Fruit fly (Drosophila melanogaster) whole organism, adult: ENCODE results near the gene HINT1.

Source experiments
- CG11617 ChIP-seq: fragments of 200-800 bp; sonication (Bioruptor generic); optimal IDR thresholded peaks from 2 replicates; lab custom pipeline; 2017; ENCODE audit warnings: mild to moderate bottlenecking, missing biosample characterization, missing genetic modification reagents, missing genetic modification characterization
- CG12768 ChIP-seq: fragments of 200-800 bp; sonication (Bioruptor generic); optimal IDR thresholded peaks from 2 replicates; lab custom pipeline; 2017; ENCODE audit warnings: missing biosample characterization, missing genetic modification characterization, mild to moderate bottlenecking, moderate library complexity, missing genetic modification reagents
- CG14711 ChIP-seq: fragments of 200-800 bp; sonication (Bioruptor generic); optimal IDR thresholded peaks from 2 replicates; lab custom pipeline; 2018; ENCODE audit warnings: missing biosample characterization, mild to moderate bottlenecking, missing genetic modification characterization, moderate library complexity
- CG1620 ChIP-seq: fragments of 200-800 bp; sonication (Bioruptor generic); optimal IDR thresholded peaks from 2 replicates; lab custom pipeline; 2016; ENCODE audit warnings: missing biosample characterization, missing genetic modification characterization
- CG33017 ChIP-seq: fragments of 200-800 bp; sonication (Bioruptor generic); optimal IDR thresholded peaks from 2 replicates; lab custom pipeline; 2018; ENCODE audit warnings: missing biosample characterization, mild to moderate bottlenecking, missing genetic modification characterization, moderate library complexity
- CG5204 ChIP-seq: fragments of 200-800 bp; sonication (Bioruptor generic); optimal IDR thresholded peaks from 2 replicates; lab custom pipeline; 2016; ENCODE audit warnings: missing biosample characterization, missing genetic modification characterization
- CG7045 ChIP-seq: fragments of 200-800 bp; sonication (Bioruptor generic); optimal IDR thresholded peaks from 2 replicates; lab custom pipeline; 2017; ENCODE audit warnings: missing biosample characterization, mild to moderate bottlenecking, missing genetic modification characterization
- CG7101 ChIP-seq: fragments of 200-800 bp; sonication (Bioruptor generic); optimal IDR thresholded peaks from 2 replicates; lab custom pipeline; 2018; ENCODE audit warnings: missing biosample characterization, mild to moderate bottlenecking, missing genetic modification characterization, moderate library complexity
- Clk ChIP-seq: fragments of 200-800 bp; sonication (Bioruptor generic); optimal IDR thresholded peaks from 2 replicates; lab custom pipeline; 2017; ENCODE audit warnings: missing biosample characterization, missing genetic modification characterization
- Crg-1 ChIP-seq: fragments of 200-800 bp; sonication (Bioruptor generic); optimal IDR thresholded peaks from 2 replicates; lab custom pipeline; 2016; ENCODE audit warnings: missing biosample characterization, missing genetic modification characterization
- Hr96 ChIP-seq: fragments of 200-800 bp; sonication (Bioruptor generic); optimal IDR thresholded peaks from 2 replicates; lab custom pipeline; 2016; ENCODE audit warnings: missing biosample characterization, missing genetic modification characterization
- Mnt ChIP-seq: fragments of 200-800 bp; sonication (Bioruptor generic); optimal IDR thresholded peaks from 2 replicates; lab custom pipeline; 2016; ENCODE audit warnings: missing biosample characterization, mild to moderate bottlenecking, missing genetic modification characterization
- bab1 ChIP-seq: fragments of 200-800 bp; sonication (Bioruptor generic); optimal IDR thresholded peaks from 3 replicates; lab custom pipeline; 2019; ENCODE audit warnings: missing biosample characterization, mild to moderate bottlenecking, missing genetic modification characterization, moderate library complexity
- cic ChIP-seq: fragments of 200-800 bp; sonication (Bioruptor generic); optimal IDR thresholded peaks from 2 replicates; lab custom pipeline; 2017; ENCODE audit warnings: missing biosample characterization, mild to moderate bottlenecking, missing genetic modification characterization, moderate library complexity
- cnc ChIP-seq, 2 experiments: fragments of >200 bp; optimal IDR thresholded peaks; 2 replicates each; lab custom pipeline; 2017
- kay ChIP-seq: fragments of 200-800 bp; sonication (Bioruptor generic); peaks from one replicate; lab custom pipeline; 2016; ENCODE audit warnings: missing biosample characterization, missing genetic modification characterization, borderline replicate concordance
- ovo ChIP-seq: fragments of 200-800 bp; sonication (Bioruptor generic); optimal IDR thresholded peaks from 2 replicates; lab custom pipeline; 2016; ENCODE audit warnings: missing biosample characterization, missing genetic modification characterization
- pad ChIP-seq: fragments of 200-800 bp; sonication (Bioruptor generic); optimal IDR thresholded peaks from 3 replicates; lab custom pipeline; 2017; ENCODE audit warnings: missing biosample characterization, missing genetic modification characterization, mild to moderate bottlenecking, moderate library complexity, missing genetic modification reagents
- tj ChIP-seq: fragments of 200-800 bp; sonication (Bioruptor generic); optimal IDR thresholded peaks from 3 replicates; lab custom pipeline; 2017; ENCODE audit warnings: missing biosample characterization, mild to moderate bottlenecking, missing genetic modification characterization, moderate library complexity
- toe ChIP-seq: fragments of 200-800 bp; sonication (Bioruptor generic); optimal IDR thresholded peaks from 2 replicates; lab custom pipeline; 2016; ENCODE audit warnings: missing biosample characterization, missing genetic modification characterization

HINT1 gene

dm6 chr2L:2810831-2811230 lies 40.9 kb downstream of the HINT1 start:
- no peak for TF ChIP-seq CG33017 (tag; lab: Kevin White, UChicago)
- TF ChIP-seq pad (GFP tag; lab: Kevin White, UChicago) = no peak
- TF ChIP-seq CG14711 (tag; lab: Kevin White, UChicago) = no peak
- no peak for TF ChIP-seq Mnt (GFP tag; lab: Kevin White, UChicago)
- TF ChIP-seq Clk (GFP tag; lab: Kevin White, UChicago) = no peak

- TF ChIP-seq cnc (optimal IDR thresholded peaks at IDR 0.05; lab: Kevin White, UChicago) = no peak
- TF ChIP-seq tj (GFP tag; lab: Kevin White, UChicago) = no peak
- TF ChIP-seq CG14711 (tag; lab: Kevin White, UChicago) = no peak
- TF ChIP-seq Hr96 (GFP tag; lab: Kevin White, UChicago) = no peak
- TF ChIP-seq CG11617 (GFP tag; lab: Kevin White, UChicago) = no peak
- TF ChIP-seq CG5204 = no peak
- TF ChIP-seq CG7101 (tag; lab: Kevin White, UChicago) = no peak
- TF ChIP-seq CG7045 (GFP tag; lab: Kevin White, UChicago) = no peak
- TF ChIP-seq toe = no peak
- TF ChIP-seq CG12768 (GFP tag; lab: Kevin White, UChicago) = no peak
- TF ChIP-seq bab1 (GFP tag; lab: Kevin White, UChicago) = no peak
- TF ChIP-seq kay (GFP tag; lab: Kevin White, UChicago) = no peak
- no peak for TF ChIP-seq Crg-1 (GFP tag; lab: Kevin White, UChicago)
- no peak for TF ChIP-seq CG1620 (GFP tag; lab: Kevin White, UChicago)
- TF ChIP-seq ovo (GFP tag; lab: Kevin White, UChicago) = no peak
- TF ChIP-seq cic (GFP tag; lab: Kevin White, UChicago) = no peak
- no peak for TF ChIP-seq pad (GFP tag; lab: Kevin White, UChicago)
Measured at dm6 chr2L:2812137-2812536, 42.2 kb downstream of the HINT1 start, which contains the start of gene CG2964. CG2964 (plus strand) TSS chr2L:2812437.

- TF ChIP-seq CG14711 (tag; lab: Kevin White, UChicago) (no peak), Crg-1 (GFP tag; lab: Kevin White, UChicago) (no peak), cnc (optimal IDR thresholded peaks at IDR 0.05; lab: Kevin White, UChicago) (no peak), CG1620 (GFP tag; lab: Kevin White, UChicago) (no peak), cic (GFP tag; lab: Kevin White, UChicago) (no peak), CG33017 (tag; lab: Kevin White, UChicago) (no peak), ovo (GFP tag; lab: Kevin White, UChicago) (no peak), CG5204 (no peak), kay (GFP tag; lab: Kevin White, UChicago) (no peak), toe (no peak), Clk (GFP tag; lab: Kevin White, UChicago) (no peak), Mnt (GFP tag; lab: Kevin White, UChicago) (no peak)
Measured at dm6 chr2L:2815673-2816072, 45.7 kb downstream of the HINT1 start, which contains the start of gene G6P. G6P (minus strand) TSS chr2L:2815760.
